Fruit fly (Drosophila melanogaster) Kc167 (cell line): ENCODE measurements around the gene CG9123.

Experiments
- h ChIP-seq: fragments of >200 bp; optimal IDR thresholded peaks from 3 replicates; lab custom pipeline; 2018; ENCODE audit warnings: missing external identifiers
- psq ChIP-seq: fragments of >200 bp; optimal IDR thresholded peaks from 2 replicates; lab custom pipeline; 2017; ENCODE audit warnings: missing external identifiers
- ttk ChIP-seq: sonication (Bioruptor generic); optimal IDR thresholded peaks from 2 replicates; lab custom pipeline; 2017; ENCODE audit warnings: missing external identifiers

dm6 chrX:15333066-15333874 is 8.6 kb downstream of the CG9123 start, which contains the start of the genes CG9114 and HDAC6:
- TF ChIP-seq psq (lab: Kevin White, UChicago) (no peak), ttk (no peak), h (lab: Kevin White, UChicago) (no peak)
